Worm (Caenorhabditis elegans) whole organism, late embryonic: Measurements from ENCODE around the gene sru-22.

Experiments used
- C08G9.2 ChIP-seq: sonication (generic microtip); optimal IDR thresholded peaks from 2 replicates; lab custom pipeline; 2016; ENCODE audit warnings: mild to moderate bottlenecking, missing genetic modification characterization, moderate library complexity, missing compliant biosample characterization
- C38D4.7 ChIP-seq: fragments of 200-800 bp; sonication (Bioruptor generic); optimal IDR thresholded peaks from 2 replicates; lab custom pipeline; 2018; ENCODE audit warnings: mild to moderate bottlenecking, missing genetic modification characterization, moderate library complexity, missing compliant biosample characterization
- F13H6.1 ChIP-seq: sonication (generic microtip); optimal IDR thresholded peaks from 2 replicates; lab custom pipeline; 2016; ENCODE audit warnings: missing genetic modification characterization, missing compliant biosample characterization
- K02D7.2 ChIP-seq: sonication (generic microtip); optimal IDR thresholded peaks from 2 replicates; lab custom pipeline; 2017; ENCODE audit warnings: mild to moderate bottlenecking, missing genetic modification characterization, missing compliant biosample characterization
- T23F11.4 ChIP-seq: fragments of 200-800 bp; sonication (Bioruptor generic); optimal IDR thresholded peaks from 2 replicates; lab custom pipeline; 2018; ENCODE audit warnings: mild to moderate bottlenecking, missing genetic modification characterization, missing compliant biosample characterization
- Y22D7AL.16 ChIP-seq: sonication (generic microtip); optimal IDR thresholded peaks from 2 replicates; lab custom pipeline; 2016; ENCODE audit warnings: missing genetic modification characterization, missing compliant biosample characterization
- ahr-1 ChIP-seq: sonication (generic microtip); optimal IDR thresholded peaks from 2 replicates; lab custom pipeline; 2016; ENCODE audit warnings: missing genetic modification characterization, missing compliant biosample characterization
- ceh-14 ChIP-seq: sonication (generic microtip); optimal IDR thresholded peaks from 2 replicates; lab custom pipeline; 2016; ENCODE audit warnings: missing genotype, missing genetic modification characterization, missing compliant biosample characterization
- ceh-2 ChIP-seq: sonication (generic microtip); optimal IDR thresholded peaks from 2 replicates; lab custom pipeline; 2016; ENCODE audit warnings: missing genotype, missing genetic modification characterization, missing compliant biosample characterization
- ceh-24 ChIP-seq: sonication (generic microtip); optimal IDR thresholded peaks from 2 replicates; lab custom pipeline; 2016; ENCODE audit warnings: mild to moderate bottlenecking, missing genetic modification characterization, missing compliant biosample characterization
- ceh-34 ChIP-seq: sonication (generic microtip); optimal IDR thresholded peaks from 2 replicates; lab custom pipeline; 2016; ENCODE audit warnings: mild to moderate bottlenecking, missing genetic modification characterization, missing compliant biosample characterization
- ceh-45 ChIP-seq: fragments of 200-800 bp; sonication (Bioruptor generic); IDR thresholded peaks from 2 replicates; pipeline ENCODE4 v1.3.6; 2022; ENCODE audit warnings: missing genetic modification reagents, missing genetic modification characterization, missing compliant biosample characterization
- ceh-48 ChIP-seq: sonication (generic microtip); optimal IDR thresholded peaks from 2 replicates; lab custom pipeline; 2016; ENCODE audit warnings: missing genetic modification characterization, inconsistent platforms, missing compliant biosample characterization
- ceh-6 ChIP-seq: fragments of 200-800 bp; sonication (Bioruptor generic); optimal IDR thresholded peaks from 2 replicates; lab custom pipeline; 2018; ENCODE audit warnings: mild to moderate bottlenecking, missing genetic modification characterization, missing compliant biosample characterization
- che-1 ChIP-seq: sonication (generic microtip); optimal IDR thresholded peaks from 2 replicates; lab custom pipeline; 2016; ENCODE audit warnings: mild to moderate bottlenecking, missing genetic modification characterization, missing compliant biosample characterization
- dmd-4 ChIP-seq: sonication (generic microtip); optimal IDR thresholded peaks from 2 replicates; lab custom pipeline; 2016; ENCODE audit warnings: borderline replicate concordance, missing genetic modification characterization, missing compliant biosample characterization
- elt-2 ChIP-seq: sonication (generic microtip); optimal IDR thresholded peaks from 2 replicates; lab custom pipeline; 2016; ENCODE audit warnings: missing genetic modification reagents, missing genetic modification characterization, missing compliant biosample characterization
- eyg-1 ChIP-seq: sonication (generic microtip); optimal IDR thresholded peaks from 2 replicates; lab custom pipeline; 2016; ENCODE audit warnings: missing genotype, missing genetic modification characterization, missing compliant biosample characterization
- fax-1 ChIP-seq: sonication (generic microtip); optimal IDR thresholded peaks from 2 replicates; lab custom pipeline; 2016; ENCODE audit warnings: missing genotype, missing genetic modification characterization, missing compliant biosample characterization
- fkh-10 ChIP-seq: fragments of 150-350 bp; optimal IDR thresholded peaks from 2 replicates; lab custom pipeline; 2014; ENCODE audit warnings: missing biosample characterization, missing genetic modification reagents, missing genetic modification characterization
- gmeb-2 ChIP-seq: sonication (generic microtip); optimal IDR thresholded peaks from 2 replicates; lab custom pipeline; 2016; ENCODE audit warnings: missing genetic modification characterization, inconsistent platforms, missing compliant biosample characterization
- hlh-13 ChIP-seq: fragments of 200-800 bp; sonication (Bioruptor generic); optimal IDR thresholded peaks from 2 replicates; lab custom pipeline; 2018; ENCODE audit warnings: mild to moderate bottlenecking, missing genetic modification characterization, missing compliant biosample characterization
- hlh-30 ChIP-seq: sonication (generic microtip); optimal IDR thresholded peaks from 2 replicates; lab custom pipeline; 2017; ENCODE audit warnings: antibody characterized with exemption, missing genetic modification characterization, missing compliant biosample characterization; ENCODE audit not compliant: insufficient read depth
- hlh-6 ChIP-seq: sonication (generic microtip); optimal IDR thresholded peaks from 2 replicates; lab custom pipeline; 2016; ENCODE audit warnings: missing genotype, missing genetic modification characterization, missing compliant biosample characterization
- lin-11 ChIP-seq: fragments of 200-800 bp; sonication (Bioruptor generic); optimal IDR thresholded peaks from 2 replicates; lab custom pipeline; 2018; ENCODE audit warnings: mild to moderate bottlenecking, missing genetic modification characterization, missing compliant biosample characterization
- madf-2 ChIP-seq: sonication (generic microtip); optimal IDR thresholded peaks from 2 replicates; lab custom pipeline; 2017; ENCODE audit warnings: missing genetic modification characterization, missing compliant biosample characterization
- mec-3 ChIP-seq: sonication (generic microtip); optimal IDR thresholded peaks from 2 replicates; lab custom pipeline; 2016; ENCODE audit warnings: borderline replicate concordance, missing genetic modification characterization, missing compliant biosample characterization
- npax-4 ChIP-seq: sonication (generic microtip); optimal IDR thresholded peaks from 2 replicates; lab custom pipeline; 2016; ENCODE audit warnings: missing genetic modification characterization, missing compliant biosample characterization
- odd-2 ChIP-seq: sonication (generic microtip); optimal IDR thresholded peaks from 2 replicates; lab custom pipeline; 2017; ENCODE audit warnings: antibody characterized with exemption, mild to moderate bottlenecking, missing genetic modification characterization, missing compliant biosample characterization
- pat-9 ChIP-seq: fragments of 200-800 bp; sonication (Bioruptor generic); optimal IDR thresholded peaks from 2 replicates; lab custom pipeline; 2018; ENCODE audit warnings: mild to moderate bottlenecking, missing genetic modification characterization, moderate library complexity, missing compliant biosample characterization
- pha-4 ChIP-seq: fragments of 150-350 bp; optimal IDR thresholded peaks from 2 replicates; lab custom pipeline; 2018; ENCODE audit warnings: missing biosample characterization, missing genetic modification reagents, missing genetic modification characterization
- pros-1 ChIP-seq: fragments of 150-350 bp; optimal IDR thresholded peaks from 2 replicates; lab custom pipeline; 2014; ENCODE audit warnings: missing biosample characterization, missing genetic modification reagents, missing genetic modification characterization
- ref-2 ChIP-seq: sonication (generic microtip); optimal IDR thresholded peaks from 2 replicates; lab custom pipeline; 2016; ENCODE audit warnings: missing genetic modification characterization, missing compliant biosample characterization
- rnt-1 ChIP-seq: sonication (generic microtip); optimal IDR thresholded peaks from 2 replicates; lab custom pipeline; 2016; ENCODE audit warnings: missing genetic modification characterization, missing compliant biosample characterization
- sdc-2 ChIP-seq: sonication (generic microtip); optimal IDR thresholded peaks from 2 replicates; lab custom pipeline; 2016; ENCODE audit warnings: missing genotype, missing genetic modification characterization, missing compliant biosample characterization
- sox-2 ChIP-seq: fragments of 200-800 bp; sonication (Bioruptor generic); IDR thresholded peaks from 2 replicates; pipeline ENCODE4 v1.3.6; 2022; ENCODE audit warnings: missing genetic modification reagents, missing genetic modification characterization, missing compliant biosample characterization
- tbx-2 ChIP-seq: sonication (generic microtip); optimal IDR thresholded peaks from 2 replicates; lab custom pipeline; 2016; ENCODE audit warnings: missing genetic modification characterization, missing compliant biosample characterization
- ttx-3 ChIP-seq: sonication (generic microtip); optimal IDR thresholded peaks from 2 replicates; lab custom pipeline; 2016; ENCODE audit warnings: missing genetic modification reagents, missing genetic modification characterization, missing compliant biosample characterization
- unc-3 ChIP-seq, 2 experiments: fragments of 200-800 bp in 1 of 2; sonication (Bioruptor generic) in 1 of 2; sonication (generic microtip) in 1 of 2; conservative IDR thresholded peaks in 1 of 2; optimal IDR thresholded peaks in 1 of 2; 2 replicates each; pipeline versions ENCODE4 v1.3.6 to Lab custom; 2016 to 2022; ENCODE audit warnings: missing compliant biosample characterization in 2 of 2, missing genetic modification characterization in 2 of 2, missing genetic modification reagents in 1 of 2
- unc-42 ChIP-seq: sonication (generic microtip); optimal IDR thresholded peaks from 2 replicates; lab custom pipeline; 2016; ENCODE audit warnings: missing genotype, missing genetic modification characterization, missing compliant biosample characterization
- unc-55 ChIP-seq: sonication (generic microtip); optimal IDR thresholded peaks from 2 replicates; lab custom pipeline; 2017; ENCODE audit warnings: missing biosample characterization, missing genetic modification reagents, missing genetic modification characterization

Gene sru-22

ce11 chrV:15974836-15975235 is at the start of gene sru-22:
Gene sru-22, minus strand, starts transcription at chrV:15974936.
- TF ChIP-seq mec-3 (tag; lab: Kevin White, UChicago) (no peak), ceh-14 (no peak), unc-3 (GFP tag; conservative IDR thresholded peaks at IDR 0.05; lab: Robert Waterston, UW) (no peak), unc-3 (tag; optimal IDR thresholded peaks at IDR 0.05; lab: Kevin White, UChicago) (no peak), fkh-10 (no peak), C38D4.7 (GFP tag; lab: Kevin White, UChicago) (no peak), npax-4 (tag; lab: Kevin White, UChicago) (no peak), unc-42 (tag; lab: Kevin White, UChicago) (no peak), pros-1 (tag; lab: Kevin White, UChicago) (no peak), hlh-6 (no peak), ceh-45 (GFP tag; lab: Robert Waterston, UW) (no peak)

- TF ChIP-seq elt-2 (tag; lab: Kevin White, UChicago) (peak; percentile 44), unc-55 (no peak)
Measured at ce11 chrV:16024300-16024699, 49.6 kb upstream of the sru-22 start, which contains the start of gene T10C6.6. Gene T10C6.6, plus strand, starts transcription at chrV:16024326.

DNA sequence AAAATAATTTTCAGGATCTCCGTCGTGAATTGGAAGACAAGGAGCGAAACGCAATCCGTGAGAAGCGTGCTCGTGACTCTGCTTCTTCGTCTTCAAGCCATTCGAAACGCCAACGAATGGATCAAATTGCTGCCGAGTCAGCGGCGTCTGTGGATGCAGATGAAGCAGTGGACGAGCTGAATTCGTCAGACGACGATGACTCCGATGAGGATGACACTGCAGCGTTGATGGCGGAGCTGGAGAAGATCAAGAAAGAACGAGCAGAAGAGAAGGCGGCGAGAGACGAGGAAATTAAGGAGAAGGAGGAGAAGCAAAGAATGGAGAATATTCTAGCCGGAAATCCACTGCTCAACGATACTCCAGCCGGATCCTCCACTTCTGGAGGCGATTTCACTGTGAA is 48.8 kb upstream of the sru-22 start:
- TF ChIP-seq dmd-4 (tag; lab: Kevin White, UChicago): no peak
- no peak for TF ChIP-seq ref-2
- TF ChIP-seq mec-3 (tag; lab: Kevin White, UChicago): no peak
- no peak for TF ChIP-seq ahr-1 (tag; lab: Kevin White, UChicago)
- TF ChIP-seq odd-2 (tag; lab: Kevin White, UChicago): no peak
- TF ChIP-seq hlh-13 (GFP tag; lab: Kevin White, UChicago): no peak
- no peak for TF ChIP-seq pat-9
- TF ChIP-seq C38D4.7 (GFP tag; lab: Kevin White, UChicago): no peak

- no peak for TF ChIP-seq sox-2 (GFP tag; lab: Robert Waterston, UW)
- TF ChIP-seq T23F11.4 (GFP tag; lab: Kevin White, UChicago): no peak
- no peak for TF ChIP-seq pat-9
- TF ChIP-seq C08G9.2 (tag; lab: Kevin White, UChicago): no peak
- no peak for TF ChIP-seq ceh-48 (tag; lab: Kevin White, UChicago)
- TF ChIP-seq ceh-34 (tag; lab: Kevin White, UChicago): no peak
- no peak for TF ChIP-seq madf-2 (tag; lab: Kevin White, UChicago)
- no peak for TF ChIP-seq pros-1 (tag; lab: Kevin White, UChicago)
- TF ChIP-seq ceh-6 (GFP tag; lab: Kevin White, UChicago): no peak
- TF ChIP-seq K02D7.2: no peak
- no peak for TF ChIP-seq unc-42 (tag; lab: Kevin White, UChicago)
- TF ChIP-seq pha-4 (tag; lab: Kevin White, UChicago): no peak
- TF ChIP-seq lin-11 (tag; lab: Kevin White, UChicago): no peak
Measured at ce11 chrV:16023051-16023450, 48.3 kb upstream of the sru-22 start, which contains the start of gene cwc-15. Gene cwc-15, plus strand, starts transcription at chrV:16023351.

ce11 chrV:16022600-16022999 is 47.9 kb upstream of the sru-22 start:
- TF ChIP-seq tbx-2 (tag; lab: Kevin White, UChicago) (no peak), sox-2 (GFP tag; lab: Robert Waterston, UW) (no peak), fax-1 (tag; lab: Kevin White, UChicago) (peak; percentile 43), unc-3 (GFP tag; conservative IDR thresholded peaks at IDR 0.05; lab: Robert Waterston, UW) (no peak), unc-3 (tag; optimal IDR thresholded peaks at IDR 0.05; lab: Kevin White, UChicago) (no peak), F13H6.1 (peak; percentile 35), ceh-45 (GFP tag; lab: Robert Waterston, UW) (no peak), ceh-34 (tag; lab: Kevin White, UChicago) (peak; percentile 57), gmeb-2 (tag; lab: Kevin White, UChicago) (peak; percentile 23), madf-2 (tag; lab: Kevin White, UChicago) (no peak), sdc-2 (tag; lab: Kevin White, UChicago) (peak; percentile 47), ref-2 (peak; percentile 53), hlh-13 (GFP tag; lab: Kevin White, UChicago) (no peak), ttx-3 (no peak), ceh-2 (tag; lab: Kevin White, UChicago) (peak; percentile 90), hlh-6 (no peak), ceh-14 (peak; percentile 72), che-1 (tag; lab: Kevin White, UChicago) (no peak), hlh-30 (tag; lab: Kevin White, UChicago) (no peak), eyg-1 (tag; lab: Kevin White, UChicago) (no peak), ceh-48 (tag; lab: Kevin White, UChicago) (peak; percentile 29), unc-42 (tag; lab: Kevin White, UChicago) (peak; percentile 58), Y22D7AL.16 (tag; lab: Kevin White, UChicago) (no peak), npax-4 (tag; lab: Kevin White, UChicago) (no peak), rnt-1 (tag; lab: Kevin White, UChicago) (peak; percentile 28), ceh-24 (tag; lab: Kevin White, UChicago) (no peak)
